Fruit fly (Drosophila melanogaster) whole organism, embryonic: Measurements from ENCODE around the gene GAPcenA.

ENCODE experiments used
- CG10565 ChIP-seq: fragments of 200-800 bp; sonication (Bioruptor generic); optimal IDR thresholded peaks from 3 replicates; lab custom pipeline; 2016; ENCODE audit warnings: missing biosample characterization, mild to moderate bottlenecking, missing genetic modification characterization
- CG10959 ChIP-seq: fragments of 200-800 bp; sonication (Bioruptor generic); IDR thresholded peaks from 2 replicates; pipeline ENCODE4 v1.3.6; 2022; ENCODE audit warnings: missing biosample characterization, missing genetic modification characterization
- CG12744 ChIP-seq: fragments of 200-800 bp; sonication (Bioruptor generic); optimal IDR thresholded peaks from 2 replicates; lab custom pipeline; 2016; ENCODE audit warnings: missing biosample characterization, missing genetic modification characterization
- CG13775 ChIP-seq: fragments of 200-800 bp; sonication (Bioruptor generic); optimal IDR thresholded peaks from 3 replicates; lab custom pipeline; 2017; ENCODE audit warnings: missing biosample characterization, mild to moderate bottlenecking, missing genetic modification characterization
- CG13894 ChIP-seq: fragments of 200-800 bp; sonication (Bioruptor generic); optimal IDR thresholded peaks from 3 replicates; lab custom pipeline; 2018; ENCODE audit warnings: missing biosample characterization, mild to moderate bottlenecking, missing genetic modification characterization, moderate library complexity
- CG14014 ChIP-seq: fragments of 200-800 bp; sonication (Bioruptor generic); IDR thresholded peaks from 2 replicates; pipeline ENCODE4 v1.3.6; 2022; ENCODE audit warnings: missing biosample characterization, missing genetic modification characterization
- CG14441 ChIP-seq: fragments of 200-800 bp; sonication (Bioruptor generic); IDR thresholded peaks from 2 replicates; pipeline ENCODE4 v1.3.6; 2022; ENCODE audit warnings: missing biosample characterization, missing genetic modification characterization
- CG14667 ChIP-seq: fragments of 200-800 bp; sonication (Bioruptor generic); IDR thresholded peaks from 2 replicates; pipeline ENCODE4 v1.3.6; 2022; ENCODE audit warnings: missing biosample characterization, missing genetic modification characterization
- CG14965 ChIP-seq: fragments of 200-800 bp; sonication (Bioruptor generic); optimal IDR thresholded peaks from 2 replicates; lab custom pipeline; 2016; ENCODE audit warnings: missing biosample characterization, missing genetic modification characterization, borderline replicate concordance
- CG15073 ChIP-seq: fragments of 200-800 bp; sonication (Bioruptor generic); optimal IDR thresholded peaks from 2 replicates; lab custom pipeline; 2016; ENCODE audit warnings: missing biosample characterization, missing genetic modification characterization
- CG16815 ChIP-seq: fragments of 200-800 bp; sonication (Bioruptor generic); optimal IDR thresholded peaks from 3 replicates; lab custom pipeline; 2017; ENCODE audit warnings: missing biosample characterization, mild to moderate bottlenecking, missing genetic modification characterization
- CG17385 ChIP-seq: fragments of 200-800 bp; sonication (Bioruptor generic); optimal IDR thresholded peaks from 3 replicates; lab custom pipeline; 2018; ENCODE audit warnings: missing biosample characterization, mild to moderate bottlenecking, missing genetic modification characterization
- CG1792 ChIP-seq: fragments of 200-800 bp; sonication (Bioruptor generic); optimal IDR thresholded peaks from 2 replicates; lab custom pipeline; 2016; ENCODE audit warnings: missing biosample characterization, missing genetic modification characterization
- CG18262 ChIP-seq: fragments of 200-800 bp; optimal IDR thresholded peaks from 3 replicates; lab custom pipeline; 2019; ENCODE audit warnings: missing biosample characterization, mild to moderate bottlenecking, missing genetic modification characterization, moderate library complexity
- CG2199 ChIP-seq: fragments of 200-800 bp; sonication (Bioruptor generic); IDR thresholded peaks from 3 replicates; pipeline ENCODE4 v1.3.6; 2022; ENCODE audit warnings: missing biosample characterization, missing genetic modification characterization
- CG2889 ChIP-seq: fragments of 200-800 bp; sonication (Bioruptor generic); IDR thresholded peaks from 3 replicates; pipeline ENCODE4 v1.3.6; 2022; ENCODE audit warnings: missing biosample characterization, missing genetic modification characterization
- CG30403 ChIP-seq: fragments of 200-800 bp; sonication (Bioruptor generic); optimal IDR thresholded peaks from 3 replicates; lab custom pipeline; 2016; ENCODE audit warnings: missing biosample characterization, missing genetic modification characterization
- CG3163 ChIP-seq: fragments of 200-800 bp; sonication (Bioruptor generic); optimal IDR thresholded peaks from 3 replicates; lab custom pipeline; 2016; ENCODE audit warnings: missing biosample characterization, missing genetic modification characterization
- CG33557 ChIP-seq: fragments of 200-800 bp; sonication (Bioruptor generic); optimal IDR thresholded peaks from 2 replicates; lab custom pipeline; 2019; ENCODE audit warnings: missing biosample characterization, mild to moderate bottlenecking, missing genetic modification characterization, moderate library complexity
- CG6254 ChIP-seq: fragments of 200-800 bp; sonication (Bioruptor generic); optimal IDR thresholded peaks from 3 replicates; lab custom pipeline; 2017; ENCODE audit warnings: mild to moderate bottlenecking, missing biosample characterization, missing genetic modification reagents, missing genetic modification characterization
- CG7372 ChIP-seq: fragments of 200-800 bp; sonication (Bioruptor generic); IDR thresholded peaks from 2 replicates; pipeline ENCODE4 v1.3.6; 2022; ENCODE audit warnings: missing biosample characterization, missing genetic modification characterization
- CG9727 ChIP-seq: fragments of 200-800 bp; sonication (Bioruptor generic); optimal IDR thresholded peaks from 3 replicates; lab custom pipeline; 2017; ENCODE audit warnings: missing biosample characterization, mild to moderate bottlenecking, missing genetic modification characterization
- Drgx ChIP-seq: fragments of 200-800 bp; sonication (Bioruptor generic); IDR thresholded peaks from 2 replicates; pipeline ENCODE4 v1.3.6; 2022; ENCODE audit warnings: missing biosample characterization, missing genetic modification characterization
- HLH54F ChIP-seq: fragments of 200-800 bp; sonication (Bioruptor generic); optimal IDR thresholded peaks from 3 replicates; lab custom pipeline; 2016; ENCODE audit warnings: missing biosample characterization, missing genetic modification characterization
- Hmx ChIP-seq: fragments of 200-800 bp; sonication (Bioruptor generic); optimal IDR thresholded peaks from 2 replicates; lab custom pipeline; 2016; ENCODE audit warnings: missing biosample characterization, missing genetic modification characterization
- Hr3 ChIP-seq: fragments of 200-800 bp; sonication (Bioruptor generic); optimal IDR thresholded peaks from 3 replicates; lab custom pipeline; 2016; ENCODE audit warnings: missing biosample characterization, missing genetic modification characterization
- Kr ChIP-seq: fragments of 200-800 bp; sonication (Bioruptor generic); optimal IDR thresholded peaks from 2 replicates; lab custom pipeline; 2017; ENCODE audit warnings: missing biosample characterization, mild to moderate bottlenecking, missing genetic modification characterization
- Lhr ChIP-seq: fragments of 200-800 bp; sonication (Bioruptor generic); optimal IDR thresholded peaks from 3 replicates; lab custom pipeline; 2017; ENCODE audit warnings: mild to moderate bottlenecking, missing biosample characterization, missing genetic modification reagents, missing genetic modification characterization
- Lpt ChIP-seq: fragments of >200 bp; optimal IDR thresholded peaks from 2 replicates; lab custom pipeline; 2018; ENCODE audit warnings: missing biosample characterization, missing genetic modification characterization
- Opbp ChIP-seq: fragments of 200-800 bp; sonication (Bioruptor generic); IDR thresholded peaks from 3 replicates; pipeline ENCODE4 v1.3.6; 2022; ENCODE audit warnings: missing biosample characterization, missing genetic modification characterization; ENCODE audit not compliant: partially characterized antibody
- ac ChIP-seq: fragments of 200-800 bp; sonication (Bioruptor generic); optimal IDR thresholded peaks from 3 replicates; lab custom pipeline; 2017; ENCODE audit warnings: missing biosample characterization, mild to moderate bottlenecking, missing genetic modification characterization
- ara ChIP-seq: fragments of 200-800 bp; sonication (Bioruptor generic); IDR thresholded peaks from 2 replicates; pipeline ENCODE4 v1.3.6; 2022; ENCODE audit warnings: missing biosample characterization, missing genetic modification characterization
- bsh ChIP-seq, 2 experiments: fragments of 200-800 bp; sonication (Bioruptor generic); optimal IDR thresholded peaks; 2 replicates each; lab custom pipeline; 2017 to 2018; ENCODE audit warnings: mild to moderate bottlenecking in 2 of 2, missing biosample characterization in 2 of 2, missing genetic modification characterization in 2 of 2, moderate library complexity in 1 of 2
- cad ChIP-seq: fragments of >200 bp; optimal IDR thresholded peaks from 2 replicates; lab custom pipeline; 2017; ENCODE audit warnings: missing biosample characterization, missing genetic modification characterization
- da ChIP-seq: fragments of 200-800 bp; sonication (Bioruptor generic); optimal IDR thresholded peaks from 2 replicates; lab custom pipeline; 2016; ENCODE audit warnings: missing biosample characterization, missing genetic modification characterization
- en ChIP-seq: fragments of 200-800 bp; sonication (Bioruptor generic); optimal IDR thresholded peaks from 2 replicates; lab custom pipeline; 2016; ENCODE audit warnings: missing biosample characterization, missing genetic modification characterization
- eve ChIP-seq, 2 experiments: fragments of >200 bp; optimal IDR thresholded peaks; 2 replicates each; lab custom pipeline; 2017; ENCODE audit warnings: missing biosample characterization in 2 of 2, missing genetic modification characterization in 2 of 2
- her ChIP-seq: fragments of 200-800 bp; sonication (Bioruptor generic); optimal IDR thresholded peaks from 2 replicates; lab custom pipeline; 2016; ENCODE audit warnings: missing biosample characterization, missing genetic modification characterization
- jumu ChIP-seq: fragments of 200-800 bp; sonication (Bioruptor generic); optimal IDR thresholded peaks from 3 replicates; lab custom pipeline; 2016; ENCODE audit warnings: missing biosample characterization, missing genetic modification characterization
- kay ChIP-seq: fragments of 200-800 bp; sonication (Bioruptor generic); optimal IDR thresholded peaks from 2 replicates; lab custom pipeline; 2016; ENCODE audit warnings: missing biosample characterization, missing genetic modification characterization
- lab ChIP-seq: fragments of 200-800 bp; sonication (Bioruptor generic); optimal IDR thresholded peaks from 3 replicates; lab custom pipeline; 2017; ENCODE audit warnings: missing biosample characterization, missing genetic modification characterization, mild to moderate bottlenecking, moderate library complexity, missing genetic modification reagents
- run ChIP-seq: fragments of 200-800 bp; sonication (Bioruptor generic); optimal IDR thresholded peaks from 3 replicates; lab custom pipeline; 2018; ENCODE audit warnings: missing biosample characterization, mild to moderate bottlenecking, missing genetic modification characterization
- sd ChIP-seq: fragments of 200-800 bp; sonication (Bioruptor generic); optimal IDR thresholded peaks from 3 replicates; lab custom pipeline; 2018; ENCODE audit warnings: missing biosample characterization, mild to moderate bottlenecking, missing genetic modification characterization, moderate library complexity
- sens ChIP-seq: fragments of 200-800 bp; sonication (Bioruptor generic); peaks from one replicate; lab custom pipeline; 2016; ENCODE audit warnings: missing biosample characterization, missing genetic modification characterization
- shn ChIP-seq: fragments of 200-800 bp; sonication (Bioruptor generic); optimal IDR thresholded peaks from 3 replicates; lab custom pipeline; 2016; ENCODE audit warnings: missing biosample characterization, missing genetic modification characterization
- sim ChIP-seq: fragments of 200-800 bp; sonication (Bioruptor generic); IDR thresholded peaks from 2 replicates; pipeline ENCODE4 v1.3.6; 2022; ENCODE audit warnings: missing biosample characterization, missing genetic modification characterization
- sob ChIP-seq: fragments of 200-800 bp; sonication (Bioruptor generic); IDR thresholded peaks from 2 replicates; pipeline ENCODE4 v1.3.6; 2022; ENCODE audit warnings: missing biosample characterization, missing genetic modification characterization
- tup ChIP-seq: fragments of 200-800 bp; sonication (Bioruptor generic); optimal IDR thresholded peaks from 2 replicates; lab custom pipeline; 2016; ENCODE audit warnings: missing biosample characterization, mild to moderate bottlenecking, missing genetic modification characterization, moderate library complexity
- usp ChIP-seq: fragments of >200 bp; optimal IDR thresholded peaks from 2 replicates; lab custom pipeline; 2017; ENCODE audit warnings: missing biosample characterization, missing genetic modification characterization
- zen2 ChIP-seq: fragments of 200-800 bp; sonication (Bioruptor generic); IDR thresholded peaks from 3 replicates; pipeline ENCODE4 v1.3.6; 2022; ENCODE audit warnings: missing biosample characterization, missing genetic modification characterization; ENCODE audit not compliant: partially characterized antibody

The GAPcenA gene

dm6 chr3L:8346100-8346980, at the start of gene GAPcenA, which contains the start of gene CG7182 (continued):
- TF ChIP-seq zen2 (GFP tag; lab: Robert Waterston, UW): no peak
- TF ChIP-seq en (GFP tag; lab: Kevin White, UChicago): no peak
- TF ChIP-seq CG16815 (GFP tag; lab: Kevin White, UChicago): peak; percentile 35
- no peak for TF ChIP-seq sim (GFP tag; lab: Robert Waterston, UW)
- TF ChIP-seq her (GFP tag; lab: Kevin White, UChicago): peak; percentile 2
- no peak for TF ChIP-seq Lpt
- TF ChIP-seq Hr3: peak; percentile 82
- TF ChIP-seq CG9727 (GFP tag; lab: Kevin White, UChicago): peak; percentile 67
- no peak for TF ChIP-seq da (GFP tag; lab: Kevin White, UChicago)
- TF ChIP-seq CG14667 (GFP tag; lab: Robert Waterston, UW): no peak
- no peak; the same call in 1 of the 2 replicates for TF ChIP-seq CG14441 (GFP tag; lab: Robert Waterston, UW)
- peak; percentile 83 for TF ChIP-seq lab (GFP tag; lab: Kevin White, UChicago)
- no peak for TF ChIP-seq tup
- no peak for TF ChIP-seq CG15073
- TF ChIP-seq cad (GFP tag; lab: Kevin White, UChicago): no peak
- TF ChIP-seq jumu (GFP tag; lab: Kevin White, UChicago): peak; percentile 26
- no peak for TF ChIP-seq CG3163
- no peak for TF ChIP-seq run (tag; lab: Kevin White, UChicago)
- peak; percentile 36 for TF ChIP-seq HLH54F (GFP tag; lab: Kevin White, UChicago)
- peak; percentile 79 for TF ChIP-seq CG18262 (tag; lab: Kevin White, UChicago)
- no peak for TF ChIP-seq CG14965 (GFP tag; lab: Kevin White, UChicago)
- no peak; the same call in 1 of the 2 replicates for TF ChIP-seq CG7372 (GFP tag; lab: Robert Waterston, UW)
- TF ChIP-seq Hmx (GFP tag; lab: Kevin White, UChicago): no peak
- no peak for TF ChIP-seq ac (GFP tag; lab: Kevin White, UChicago)
- TF ChIP-seq Opbp (GFP tag; lab: Robert Waterston, UW): no peak
- peak; percentile 10 for TF ChIP-seq CG12744 (GFP tag; lab: Kevin White, UChicago)
- peak; percentile 34 for TF ChIP-seq Lhr (GFP tag; lab: Kevin White, UChicago)
- TF ChIP-seq sens (GFP tag; lab: Kevin White, UChicago): peak; percentile 84
- no peak for TF ChIP-seq Drgx (GFP tag; lab: Robert Waterston, UW)
- TF ChIP-seq CG13894 (tag; lab: Kevin White, UChicago): peak; percentile 71
- TF ChIP-seq ara (GFP tag; lab: Robert Waterston, UW): no peak
- 0 out of 2 replicates have a peak, but pooled peaks have one; percentile 11 for TF ChIP-seq sob
- TF ChIP-seq CG1792 (GFP tag; lab: Kevin White, UChicago): no peak
- peak; percentile 76 for TF ChIP-seq CG33557 (GFP tag; lab: Kevin White, UChicago)
- no peak for TF ChIP-seq CG2889
- TF ChIP-seq kay (GFP tag; lab: Kevin White, UChicago): peak; percentile 33
- TF ChIP-seq bsh (GFP tag; optimal IDR thresholded peaks at IDR 0.05; lab: Kevin White, UChicago): peak in 1 of 2 experiments; percentile 56
- no peak for TF ChIP-seq CG10565 (GFP tag; lab: Kevin White, UChicago)
- TF ChIP-seq CG2199 (GFP tag; lab: Robert Waterston, UW): no peak
- TF ChIP-seq CG10959 (GFP tag; lab: Robert Waterston, UW): no peak
- no peak for TF ChIP-seq usp
- no peak for TF ChIP-seq eve (GFP tag; optimal IDR thresholded peaks at IDR 0.05; lab: Kevin White, UChicago)
- TF ChIP-seq shn (GFP tag; lab: Kevin White, UChicago): no peak
- no peak for TF ChIP-seq CG6254
- TF ChIP-seq CG13775 (GFP tag; lab: Kevin White, UChicago): peak; percentile 79
- no peak for TF ChIP-seq CG14014
- peak; percentile 63 for TF ChIP-seq CG17385 (GFP tag; lab: Kevin White, UChicago)
- peak; percentile 33 for TF ChIP-seq sd
- TF ChIP-seq Kr (GFP tag; lab: Kevin White, UChicago): no peak
- TF ChIP-seq CG30403 (GFP tag; lab: Kevin White, UChicago): peak; percentile 80
